Fruit fly (Drosophila melanogaster) whole organism, embryonic: ENCODE measurements around the gene CG15803.

ENCODE experiments used
- Abd-B ChIP-seq: fragments of 200-800 bp; sonication (Bioruptor generic); optimal IDR thresholded peaks from 2 replicates; lab custom pipeline; 2018; ENCODE audit warnings: missing biosample characterization, mild to moderate bottlenecking, missing genetic modification characterization, moderate library complexity
- Asciz ChIP-seq: fragments of 200-800 bp; sonication (Bioruptor generic); optimal IDR thresholded peaks from 2 replicates; lab custom pipeline; 2017; ENCODE audit warnings: missing biosample characterization, mild to moderate bottlenecking, missing genetic modification characterization, missing genetic modification reagents
- Atf6 ChIP-seq: fragments of 200-800 bp; sonication (Bioruptor generic); IDR thresholded peaks from 2 replicates; pipeline ENCODE4 v1.3.6; 2022; ENCODE audit warnings: missing biosample characterization, missing genetic modification characterization
- Bgb ChIP-seq: fragments of 200-800 bp; sonication (Bioruptor generic); IDR thresholded peaks from 2 replicates; pipeline ENCODE4 v1.3.6; 2022; ENCODE audit warnings: missing biosample characterization, missing genetic modification characterization; ENCODE audit not compliant: partially characterized antibody
- C15 ChIP-seq: fragments of 200-800 bp; sonication (Bioruptor generic); IDR thresholded peaks from 3 replicates; pipeline ENCODE4 v1.3.6; 2022; ENCODE audit warnings: missing biosample characterization, missing genetic modification characterization
- CG10462 ChIP-seq: fragments of 200-800 bp; sonication (Bioruptor generic); optimal IDR thresholded peaks from 2 replicates; lab custom pipeline; 2016; ENCODE audit warnings: missing biosample characterization, missing genetic modification characterization
- CG10565 ChIP-seq: fragments of 200-800 bp; sonication (Bioruptor generic); optimal IDR thresholded peaks from 3 replicates; lab custom pipeline; 2016; ENCODE audit warnings: missing biosample characterization, mild to moderate bottlenecking, missing genetic modification characterization
- CG11398 ChIP-seq: fragments of 200-800 bp; sonication (Bioruptor generic); optimal IDR thresholded peaks from 2 replicates; lab custom pipeline; 2016; ENCODE audit warnings: missing biosample characterization, missing genetic modification characterization
- CG11456 ChIP-seq: fragments of 200-800 bp; sonication (Bioruptor generic); IDR thresholded peaks from 3 replicates; pipeline ENCODE4 v1.3.6; 2022; ENCODE audit warnings: missing biosample characterization, missing genetic modification characterization
- CG12071 ChIP-seq: fragments of 200-800 bp; sonication (Bioruptor generic); optimal IDR thresholded peaks from 3 replicates; lab custom pipeline; 2018; ENCODE audit warnings: missing biosample characterization, mild to moderate bottlenecking, missing genetic modification characterization
- CG13624 ChIP-seq: fragments of 200-800 bp; sonication (Bioruptor generic); optimal IDR thresholded peaks from 2 replicates; lab custom pipeline; 2016; ENCODE audit warnings: missing biosample characterization, missing genetic modification characterization
- CG14860 ChIP-seq: fragments of 200-800 bp; sonication (Bioruptor generic); IDR thresholded peaks from 3 replicates; pipeline ENCODE4 v1.3.6; 2022; ENCODE audit warnings: missing biosample characterization, missing genetic modification characterization; ENCODE audit not compliant: partially characterized antibody
- CG15601 ChIP-seq: fragments of 200-800 bp; sonication (Bioruptor generic); optimal IDR thresholded peaks from 3 replicates; lab custom pipeline; 2019; ENCODE audit warnings: missing biosample characterization, mild to moderate bottlenecking, missing genetic modification characterization, moderate library complexity
- CG18011 ChIP-seq: fragments of 200-800 bp; sonication (Bioruptor generic); optimal IDR thresholded peaks from 2 replicates; lab custom pipeline; 2017; ENCODE audit warnings: missing biosample characterization, missing genetic modification characterization, mild to moderate bottlenecking, moderate library complexity, missing genotype
- CG31224 ChIP-seq: fragments of 200-800 bp; sonication (Bioruptor generic); IDR thresholded peaks from 2 replicates; pipeline ENCODE4 v1.3.6; 2022; ENCODE audit warnings: missing biosample characterization, missing genetic modification characterization
- CG32767 ChIP-seq: fragments of 200-800 bp; sonication (Bioruptor generic); IDR thresholded peaks from 2 replicates; pipeline ENCODE4 v1.3.6; 2022; ENCODE audit warnings: missing biosample characterization, missing genetic modification characterization
- CG4404 ChIP-seq: fragments of 200-800 bp; sonication (Bioruptor generic); IDR thresholded peaks from 2 replicates; pipeline ENCODE4 v1.3.6; 2022; ENCODE audit warnings: missing biosample characterization, missing genetic modification characterization
- CG7357 ChIP-seq: fragments of 200-800 bp; sonication (Bioruptor generic); IDR thresholded peaks from 3 replicates; pipeline ENCODE4 v1.3.6; 2022; ENCODE audit warnings: missing biosample characterization, missing genetic modification characterization
- CG7987 ChIP-seq: fragments of 200-800 bp; sonication (Bioruptor generic); optimal IDR thresholded peaks from 2 replicates; lab custom pipeline; 2018; ENCODE audit warnings: missing biosample characterization, mild to moderate bottlenecking, missing genetic modification characterization, moderate library complexity
- CG8388 ChIP-seq: fragments of 200-800 bp; sonication (Bioruptor generic); optimal IDR thresholded peaks from 2 replicates; lab custom pipeline; 2019; ENCODE audit warnings: missing biosample characterization, mild to moderate bottlenecking, missing genetic modification characterization, moderate library complexity
- CG9437 ChIP-seq: fragments of 200-800 bp; sonication (Bioruptor generic); optimal IDR thresholded peaks from 2 replicates; lab custom pipeline; 2018; ENCODE audit warnings: missing biosample characterization, mild to moderate bottlenecking, missing genetic modification characterization
- Deaf1 ChIP-seq: fragments of 200-800 bp; optimal IDR thresholded peaks from 3 replicates; lab custom pipeline; 2019; ENCODE audit warnings: missing biosample characterization, mild to moderate bottlenecking, missing genetic modification characterization, moderate library complexity
- Ets65A ChIP-seq: fragments of 200-800 bp; sonication (Bioruptor generic); peaks from one replicate; lab custom pipeline; 2016; ENCODE audit warnings: missing biosample characterization, missing genetic modification characterization
- GATAe ChIP-seq: fragments of 200-800 bp; sonication (Bioruptor generic); conservative IDR thresholded peaks from 2 replicates; pipeline ENCODE4 v1.3.6; 2022; ENCODE audit warnings: missing biosample characterization, missing genetic modification characterization
- HLHmδ ChIP-seq: fragments of 200-800 bp; sonication (Bioruptor generic); optimal IDR thresholded peaks from 2 replicates; lab custom pipeline; 2018; ENCODE audit warnings: missing biosample characterization, mild to moderate bottlenecking, missing genetic modification characterization, moderate library complexity
- HmgZ ChIP-seq: fragments of 200-800 bp; sonication (Bioruptor generic); optimal IDR thresholded peaks from 2 replicates; lab custom pipeline; 2018; ENCODE audit warnings: missing biosample characterization, mild to moderate bottlenecking, missing genetic modification characterization
- Hmx ChIP-seq: fragments of 200-800 bp; sonication (Bioruptor generic); optimal IDR thresholded peaks from 2 replicates; lab custom pipeline; 2016; ENCODE audit warnings: missing biosample characterization, missing genetic modification characterization
- MBD-R2 ChIP-seq: fragments of 200-800 bp; sonication (Bioruptor generic); IDR thresholded peaks from 2 replicates; pipeline ENCODE4 v1.3.6; 2022; ENCODE audit warnings: missing biosample characterization, missing genetic modification characterization
- NC2α ChIP-seq: fragments of 200-800 bp; sonication (Bioruptor generic); optimal IDR thresholded peaks from 2 replicates; lab custom pipeline; 2016; ENCODE audit warnings: missing biosample characterization, missing genetic modification characterization
- Oli ChIP-seq: fragments of 200-800 bp; sonication (Bioruptor generic); optimal IDR thresholded peaks from 2 replicates; lab custom pipeline; 2018; ENCODE audit warnings: missing biosample characterization, mild to moderate bottlenecking, missing genetic modification characterization, moderate library complexity
- Poxn ChIP-seq: fragments of 200-800 bp; sonication (Bioruptor generic); IDR thresholded peaks from 2 replicates; pipeline ENCODE4 v1.3.6; 2022; ENCODE audit warnings: missing biosample characterization, missing genetic modification characterization
- Sox102F ChIP-seq: fragments of 200-800 bp; sonication (Bioruptor generic); optimal IDR thresholded peaks from 2 replicates; lab custom pipeline; 2018; ENCODE audit warnings: missing biosample characterization, mild to moderate bottlenecking, missing genetic modification characterization, moderate library complexity
- Tbp ChIP-seq: fragments of >200 bp; optimal IDR thresholded peaks from 2 replicates; lab custom pipeline; 2018; ENCODE audit warnings: missing biosample characterization, missing genetic modification characterization
- br ChIP-seq: fragments of >200 bp; optimal IDR thresholded peaks from 2 replicates; lab custom pipeline; 2017
- bsh ChIP-seq, 2 experiments: fragments of 200-800 bp; sonication (Bioruptor generic); optimal IDR thresholded peaks; 2 replicates each; lab custom pipeline; 2017 to 2018; ENCODE audit warnings: mild to moderate bottlenecking in 2 of 2, missing biosample characterization in 2 of 2, missing genetic modification characterization in 2 of 2, moderate library complexity in 1 of 2
- ci ChIP-seq: fragments of 200-800 bp; sonication (Bioruptor generic); IDR thresholded peaks from 3 replicates; pipeline ENCODE4 v1.3.6; 2022; ENCODE audit warnings: missing biosample characterization, missing genetic modification characterization
- grn ChIP-seq: fragments of 200-800 bp; sonication (Bioruptor generic); optimal IDR thresholded peaks from 3 replicates; lab custom pipeline; 2017; ENCODE audit warnings: missing biosample characterization, missing genetic modification characterization
- hbn ChIP-seq: fragments of 200-800 bp; sonication (Bioruptor generic); IDR thresholded peaks from 2 replicates; pipeline ENCODE4 v1.3.6; 2022; ENCODE audit warnings: missing biosample characterization, missing genetic modification characterization; ENCODE audit not compliant: partially characterized antibody
- jigr1 ChIP-seq: fragments of 200-800 bp; sonication (Bioruptor generic); IDR thresholded peaks from 3 replicates; pipeline ENCODE4 v1.3.6; 2022; ENCODE audit warnings: missing biosample characterization, missing genetic modification characterization
- kni ChIP-seq: fragments of 200-800 bp; sonication (Bioruptor generic); optimal IDR thresholded peaks from 3 replicates; lab custom pipeline; 2017; ENCODE audit warnings: mild to moderate bottlenecking, missing biosample characterization, missing genetic modification reagents, missing genetic modification characterization
- knrl ChIP-seq: fragments of 200-800 bp; sonication (Bioruptor generic); IDR thresholded peaks from 3 replicates; pipeline ENCODE4 v1.3.6; 2022; ENCODE audit warnings: missing biosample characterization, missing genetic modification characterization; ENCODE audit not compliant: partially characterized antibody
- lov ChIP-seq, 2 experiments: fragments of 200-800 bp in 1 of 2; fragments of >200 bp in 1 of 2; sonication (Bioruptor generic) in 1 of 2; IDR thresholded peaks in 1 of 2; optimal IDR thresholded peaks in 1 of 2; 2 replicates in 1 of 2; 3 replicates in 1 of 2; pipeline versions ENCODE4 v1.3.6 to Lab custom; 2017 to 2022; ENCODE audit warnings: missing biosample characterization in 1 of 2, missing genetic modification characterization in 1 of 2
- nmo ChIP-seq: fragments of 200-800 bp; sonication (Bioruptor generic); optimal IDR thresholded peaks from 2 replicates; lab custom pipeline; 2018; ENCODE audit warnings: missing biosample characterization, mild to moderate bottlenecking, missing genetic modification characterization, moderate library complexity
- nom ChIP-seq: fragments of 200-800 bp; sonication (Bioruptor generic); optimal IDR thresholded peaks from 2 replicates; lab custom pipeline; 2017; ENCODE audit warnings: missing biosample characterization, missing genetic modification characterization, mild to moderate bottlenecking, moderate library complexity, missing genetic modification reagents
- oc ChIP-seq: fragments of 200-800 bp; sonication (Bioruptor generic); optimal IDR thresholded peaks from 2 replicates; lab custom pipeline; 2018; ENCODE audit warnings: missing biosample characterization, mild to moderate bottlenecking, missing genetic modification characterization, moderate library complexity
- ranshi ChIP-seq: fragments of 200-800 bp; sonication (Bioruptor generic); IDR thresholded peaks from 2 replicates; pipeline ENCODE4 v1.3.6; 2022; ENCODE audit warnings: missing biosample characterization, missing genetic modification characterization
- sd ChIP-seq: fragments of 200-800 bp; sonication (Bioruptor generic); optimal IDR thresholded peaks from 3 replicates; lab custom pipeline; 2018; ENCODE audit warnings: missing biosample characterization, mild to moderate bottlenecking, missing genetic modification characterization, moderate library complexity
- vnd ChIP-seq: fragments of 200-800 bp; sonication (Bioruptor generic); IDR thresholded peaks from 3 replicates; pipeline ENCODE4 v1.3.6; 2022; ENCODE audit warnings: missing biosample characterization, missing genetic modification characterization; ENCODE audit not compliant: partially characterized antibody
- wek ChIP-seq: fragments of 200-800 bp; sonication (Bioruptor generic); optimal IDR thresholded peaks from 3 replicates; lab custom pipeline; 2018; ENCODE audit warnings: missing biosample characterization, mild to moderate bottlenecking, missing genetic modification characterization, moderate library complexity
- zen ChIP-seq: fragments of 200-800 bp; sonication (Bioruptor generic); optimal IDR thresholded peaks from 3 replicates; lab custom pipeline; 2018; ENCODE audit warnings: missing biosample characterization, mild to moderate bottlenecking, missing genetic modification characterization, moderate library complexity

Gene CG15803

dm6 chr3R:18381014-18381512 is 20.5 kb upstream of the CG15803 start, which contains the start of gene CG7675 (continued):
- no peak for TF ChIP-seq CG9437 (GFP tag; lab: Kevin White, UChicago)
- TF ChIP-seq CG12071: no peak
- no peak for TF ChIP-seq wek (GFP tag; lab: Kevin White, UChicago)
- TF ChIP-seq CG32767: no peak
- no peak for TF ChIP-seq nmo (GFP tag; lab: Kevin White, UChicago)
- TF ChIP-seq CG18011 (GFP tag; lab: Kevin White, UChicago): no peak
- TF ChIP-seq hbn (GFP tag; lab: Robert Waterston, UW): no peak
- TF ChIP-seq sd: peak; percentile 84
- TF ChIP-seq CG7987 (GFP tag; lab: Kevin White, UChicago): no peak
- TF ChIP-seq CG11456 (GFP tag; lab: Robert Waterston, UW): no peak
- TF ChIP-seq vnd (GFP tag; lab: Robert Waterston, UW): no peak
- peak; percentile 93 for TF ChIP-seq Deaf1 (tag; lab: Kevin White, UChicago)
- no peak for TF ChIP-seq CG11398 (GFP tag; lab: Kevin White, UChicago)
- TF ChIP-seq CG31224 (GFP tag; lab: Robert Waterston, UW): no peak
- no peak for TF ChIP-seq jigr1 (GFP tag; lab: Robert Waterston, UW)
- no peak for TF ChIP-seq Atf6 (GFP tag; lab: Robert Waterston, UW)
- no peak for TF ChIP-seq MBD-R2 (GFP tag; lab: Robert Waterston, UW)
- no peak for TF ChIP-seq HmgZ
- TF ChIP-seq Asciz (GFP tag; lab: Kevin White, UChicago): no peak
- TF ChIP-seq CG10462 (GFP tag; lab: Kevin White, UChicago): no peak
- TF ChIP-seq CG10565 (GFP tag; lab: Kevin White, UChicago): no peak
- no peak for TF ChIP-seq C15 (GFP tag; lab: Robert Waterston, UW)
- TF ChIP-seq Hmx: no peak
- no peak for TF ChIP-seq CG4404 (GFP tag; lab: Robert Waterston, UW)
- TF ChIP-seq CG15601: no peak
- TF ChIP-seq Tbp (GFP tag; lab: Kevin White, UChicago): no peak
- peak; percentile 79 for TF ChIP-seq kni (GFP tag; lab: Kevin White, UChicago)
- no peak for TF ChIP-seq Abd-B (GFP tag; lab: Kevin White, UChicago)
- TF ChIP-seq bsh (GFP tag; optimal IDR thresholded peaks at IDR 0.05; lab: Kevin White, UChicago): peak in 1 of 2 experiments; percentile 61
- TF ChIP-seq oc (tag; lab: Kevin White, UChicago): peak; percentile 57
- TF ChIP-seq zen (tag; lab: Kevin White, UChicago): no peak
- TF ChIP-seq CG13624: no peak
- no peak for TF ChIP-seq Poxn (GFP tag; lab: Robert Waterston, UW)
- TF ChIP-seq GATAe: no peak
- no peak for TF ChIP-seq CG7357 (GFP tag; lab: Robert Waterston, UW)
- TF ChIP-seq CG14860: no peak
- no peak for TF ChIP-seq br
- TF ChIP-seq HLHmδ (GFP tag; lab: Kevin White, UChicago): peak; percentile 21
- TF ChIP-seq ranshi (GFP tag; lab: Robert Waterston, UW): no peak
- peak; percentile 81 for TF ChIP-seq Ets65A (GFP tag; lab: Kevin White, UChicago)
- TF ChIP-seq grn (GFP tag; lab: Kevin White, UChicago): no peak
- no peak for TF ChIP-seq Oli
- TF ChIP-seq NC2α (GFP tag; lab: Kevin White, UChicago): no peak
- TF ChIP-seq lov (optimal IDR thresholded peaks at IDR 0.05; lab: Kevin White, UChicago): no peak
- no peak for TF ChIP-seq lov (GFP tag; IDR thresholded peaks at IDR 0.05; lab: Robert Waterston, UW)
- peak; percentile 95 for TF ChIP-seq nom (GFP tag; lab: Kevin White, UChicago)
- 0 out of 2 replicates have a peak, but pooled peaks have one; percentile 17 for TF ChIP-seq Bgb
- no peak for TF ChIP-seq knrl
- 0 out of 3 replicates have a peak, but pooled peaks have one; percentile 45 for TF ChIP-seq ci (GFP tag; lab: Robert Waterston, UW)
- no peak for TF ChIP-seq CG8388 (GFP tag; lab: Kevin White, UChicago)
- no peak for TF ChIP-seq Sox102F (GFP tag; lab: Kevin White, UChicago)
